Worm (Caenorhabditis elegans) whole organism, L4 larva: ENCODE results near the gene mxl-1.

Source experiments
- R02D3.7 ChIP-seq: fragments of 150-350 bp; sonication (generic microtip); optimal IDR thresholded peaks from 3 replicates; lab custom pipeline; 2014; ENCODE audit warnings: missing biosample characterization, missing genetic modification characterization
- ceh-44 ChIP-seq: fragments of 200-800 bp; sonication (Bioruptor generic); IDR thresholded peaks from 2 replicates; pipeline ENCODE4 v1.3.6; 2022; ENCODE audit warnings: missing genetic modification reagents, missing genetic modification characterization, missing compliant biosample characterization
- ces-1 ChIP-seq: fragments of 150-350 bp; sonication (generic microtip); optimal IDR thresholded peaks from 4 replicates; lab custom pipeline; 2014; ENCODE audit warnings: missing biosample characterization, missing genetic modification reagents, missing genetic modification characterization
- lin-39 ChIP-seq: fragments of 150-350 bp; optimal IDR thresholded peaks from 2 replicates; lab custom pipeline; 2014; ENCODE audit warnings: missing biosample characterization, missing genetic modification reagents, missing genetic modification characterization
- nhr-11 ChIP-seq: fragments of 150-350 bp; optimal IDR thresholded peaks from 2 replicates; lab custom pipeline; 2014; ENCODE audit warnings: missing biosample characterization, missing genetic modification characterization
- unc-130 ChIP-seq: sonication (generic microtip); optimal IDR thresholded peaks from 2 replicates; lab custom pipeline; 2016; ENCODE audit warnings: missing genetic modification reagents, missing genetic modification characterization, missing compliant biosample characterization

ce11 chrV:11204452-11204851, 40.2 kb upstream of the mxl-1 start:
- no peak for TF ChIP-seq ces-1 (GFP tag; lab: Kevin White, UChicago)
- TF ChIP-seq R02D3.7 (tag; lab: Kevin White, UChicago): no peak
- no peak for TF ChIP-seq lin-39
- TF ChIP-seq nhr-11 (tag; lab: Kevin White, UChicago): no peak
- no peak for TF ChIP-seq ceh-44 (GFP tag; lab: Robert Waterston, UW)
- TF ChIP-seq unc-130 (GFP tag; lab: Kevin White, UChicago): no peak
